Fruit fly (Drosophila melanogaster) whole organism, pupa: Measurements from ENCODE around the gene Lk.

Experiments used
- CG10348 ChIP-seq: fragments of 200-800 bp; sonication (Bioruptor generic); IDR thresholded peaks from 2 replicates; pipeline ENCODE4 v1.3.6; 2022; ENCODE audit warnings: missing biosample characterization, missing genetic modification characterization
- CG12605 ChIP-seq: fragments of 200-800 bp; sonication (Bioruptor generic); IDR thresholded peaks from 2 replicates; pipeline ENCODE4 v1.3.6; 2022; ENCODE audit warnings: missing biosample characterization, missing genetic modification characterization
- CG13204 ChIP-seq: fragments of 200-800 bp; sonication (Bioruptor generic); optimal IDR thresholded peaks from 2 replicates; lab custom pipeline; 2018; ENCODE audit warnings: missing biosample characterization, mild to moderate bottlenecking, missing genetic modification characterization, moderate library complexity
- CG14655 ChIP-seq: fragments of 200-800 bp; sonication (Bioruptor generic); optimal IDR thresholded peaks from 3 replicates; lab custom pipeline; 2017; ENCODE audit warnings: mild to moderate bottlenecking, missing biosample characterization, missing genetic modification reagents, missing genetic modification characterization
- CG15710 ChIP-seq: fragments of 200-800 bp; sonication (Bioruptor generic); optimal IDR thresholded peaks from 2 replicates; lab custom pipeline; 2018; ENCODE audit warnings: missing biosample characterization, mild to moderate bottlenecking, missing genetic modification characterization, moderate library complexity
- CG17806 ChIP-seq: fragments of 200-800 bp; sonication (Bioruptor generic); optimal IDR thresholded peaks from 2 replicates; lab custom pipeline; 2018; ENCODE audit warnings: missing biosample characterization, mild to moderate bottlenecking, missing genetic modification characterization, moderate library complexity
- CG32121 ChIP-seq: fragments of 200-800 bp; sonication (Bioruptor generic); IDR thresholded peaks from 2 replicates; pipeline ENCODE4 v1.3.6; 2022; ENCODE audit warnings: missing biosample characterization, missing genetic modification characterization
- CG34367 ChIP-seq: fragments of 200-800 bp; sonication (Bioruptor generic); optimal IDR thresholded peaks from 2 replicates; lab custom pipeline; 2018; ENCODE audit warnings: missing biosample characterization, mild to moderate bottlenecking, missing genetic modification characterization
- CG4496 ChIP-seq: fragments of 200-800 bp; sonication (Bioruptor generic); IDR thresholded peaks from 3 replicates; pipeline ENCODE4 v1.3.6; 2022; ENCODE audit warnings: missing biosample characterization, missing genetic modification characterization
- CG8159 ChIP-seq: fragments of 200-800 bp; sonication (Bioruptor generic); optimal IDR thresholded peaks from 3 replicates; lab custom pipeline; 2018; ENCODE audit warnings: missing biosample characterization, mild to moderate bottlenecking, missing genetic modification characterization, moderate library complexity
- CG8301 ChIP-seq: fragments of 200-800 bp; sonication (Bioruptor generic); optimal IDR thresholded peaks from 2 replicates; lab custom pipeline; 2018; ENCODE audit warnings: missing biosample characterization, mild to moderate bottlenecking, missing genetic modification characterization
- CG9948 ChIP-seq: fragments of 200-800 bp; sonication (Bioruptor generic); optimal IDR thresholded peaks from 2 replicates; lab custom pipeline; 2018; ENCODE audit warnings: missing biosample characterization, mild to moderate bottlenecking, missing genetic modification characterization, moderate library complexity
- D1 ChIP-seq: fragments of 200-800 bp; sonication (Bioruptor generic); optimal IDR thresholded peaks from 2 replicates; lab custom pipeline; 2018; ENCODE audit warnings: missing biosample characterization, mild to moderate bottlenecking, missing genetic modification characterization, moderate library complexity
- EcR ChIP-seq: fragments of 200-800 bp; sonication (Bioruptor generic); optimal IDR thresholded peaks from 3 replicates; lab custom pipeline; 2019; ENCODE audit warnings: missing biosample characterization, missing genetic modification characterization, mild to moderate bottlenecking, moderate library complexity, missing genetic modification reagents
- Ets98B ChIP-seq: fragments of 200-800 bp; sonication (Bioruptor generic); IDR thresholded peaks from 2 replicates; pipeline ENCODE4 v1.3.6; 2022; ENCODE audit warnings: missing biosample characterization, missing genetic modification characterization
- Pif1B ChIP-seq: fragments of 200-800 bp; sonication (Bioruptor generic); optimal IDR thresholded peaks from 3 replicates; lab custom pipeline; 2016; ENCODE audit warnings: missing biosample characterization, missing genetic modification characterization
- Snoo ChIP-seq: fragments of 200-800 bp; sonication (Bioruptor generic); optimal IDR thresholded peaks from 3 replicates; lab custom pipeline; 2017; ENCODE audit warnings: missing biosample characterization, mild to moderate bottlenecking, missing genetic modification characterization, inconsistent platforms
- fd96Ca ChIP-seq: fragments of 200-800 bp; sonication (Bioruptor generic); IDR thresholded peaks from 3 replicates; pipeline ENCODE4 v1.3.6; 2022; ENCODE audit warnings: missing biosample characterization, missing genetic modification characterization
- gl ChIP-seq: fragments of 200-800 bp; sonication (Bioruptor generic); optimal IDR thresholded peaks from 2 replicates; lab custom pipeline; 2018; ENCODE audit warnings: missing biosample characterization, mild to moderate bottlenecking, missing genetic modification characterization
- rn ChIP-seq: fragments of 200-800 bp; sonication (Bioruptor generic); IDR thresholded peaks from 2 replicates; pipeline ENCODE4 v1.3.6; 2022; ENCODE audit warnings: missing biosample characterization, missing genetic modification characterization

Gene Lk

dm6 chr3L:14562672-14563071 is 2.1 kb upstream of the Lk start:
- TF ChIP-seq D1 (tag; lab: Kevin White, UChicago) = peak; percentile 37
- no peak for TF ChIP-seq CG15710 (tag; lab: Kevin White, UChicago)
- no peak for TF ChIP-seq CG8159 (tag; lab: Kevin White, UChicago)
- TF ChIP-seq rn (GFP tag; lab: Robert Waterston, UW) = no peak
- no peak for TF ChIP-seq Ets98B (GFP tag; lab: Robert Waterston, UW)
- TF ChIP-seq gl = no peak
- peak; percentile 44 for TF ChIP-seq CG12605 (GFP tag; lab: Robert Waterston, UW)
- no peak for TF ChIP-seq CG10348 (GFP tag; lab: Robert Waterston, UW)
- no peak for TF ChIP-seq EcR (GFP tag; lab: Kevin White, UChicago)
- TF ChIP-seq CG8301 (tag; lab: Kevin White, UChicago) = no peak

- no peak for TF ChIP-seq CG12605 (GFP tag; lab: Robert Waterston, UW)
- TF ChIP-seq D1 (tag; lab: Kevin White, UChicago) = peak; percentile 8
- TF ChIP-seq, all 21 proteins: peak for 1
Measured at dm6 chr3L:14559659-14560058, 905 bp downstream of the Lk start, which contains the start of gene CG34039. Gene CG34039, plus strand, starts transcription at chr3L:14560000.

- no peak for TF ChIP-seq fd96Ca (GFP tag; lab: Robert Waterston, UW)
- no peak for TF ChIP-seq gl
- no peak for TF ChIP-seq CG9948 (tag; lab: Kevin White, UChicago)
- no peak for TF ChIP-seq CG8159 (tag; lab: Kevin White, UChicago)
- no peak for TF ChIP-seq CG13204 (GFP tag; lab: Kevin White, UChicago)
- TF ChIP-seq CG17806 (tag; lab: Kevin White, UChicago) = no peak
- TF ChIP-seq D1 (tag; lab: Kevin White, UChicago) = no peak
- no peak for TF ChIP-seq CG4496 (GFP tag; lab: Robert Waterston, UW)
- TF ChIP-seq CG32121 = no peak
- TF ChIP-seq, all 21 proteins: peak for 0
Measured at dm6 chr3L:14558947-14559509, 1.5 kb downstream of the Lk start.

DNA sequence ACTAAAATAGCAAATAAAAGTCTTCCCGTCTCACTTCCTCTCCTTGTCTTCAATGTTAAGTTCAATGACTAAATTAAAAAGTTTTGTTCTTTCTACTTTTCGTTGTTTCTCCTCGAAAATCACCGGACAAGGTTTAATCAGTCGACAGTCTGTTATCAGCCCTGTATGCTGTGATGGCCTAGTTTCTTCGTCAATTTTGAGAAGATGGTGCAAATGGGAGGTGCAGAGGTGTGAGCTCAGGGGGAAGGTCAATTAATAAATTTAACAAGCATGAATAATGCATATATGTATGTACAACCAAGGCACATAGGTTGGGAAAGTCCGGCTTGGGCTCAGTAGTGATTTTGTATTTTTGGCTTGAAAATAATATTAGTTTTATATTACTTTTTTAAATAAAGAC is 2.5 kb downstream of the Lk start:
- TF ChIP-seq EcR (GFP tag; lab: Kevin White, UChicago) (no peak), rn (GFP tag; lab: Robert Waterston, UW) (no peak), CG14655 (GFP tag; lab: Kevin White, UChicago) (no peak), CG4496 (GFP tag; lab: Robert Waterston, UW) (no peak), CG15710 (tag; lab: Kevin White, UChicago) (no peak), Pif1B (GFP tag; lab: Kevin White, UChicago) (no peak), CG8301 (tag; lab: Kevin White, UChicago) (no peak), D1 (tag; lab: Kevin White, UChicago) (no peak), fd96Ca (GFP tag; lab: Robert Waterston, UW) (no peak), CG12605 (GFP tag; lab: Robert Waterston, UW) (no peak), CG9948 (tag; lab: Kevin White, UChicago) (no peak), CG32121 (no peak), CG34367 (tag; lab: Kevin White, UChicago) (no peak), CG10348 (GFP tag; lab: Robert Waterston, UW) (no peak), CG8159 (tag; lab: Kevin White, UChicago) (no peak)
- TF ChIP-seq, all 21 proteins: peak for 0

- TF ChIP-seq CG17806 (tag; lab: Kevin White, UChicago) (peak; percentile 23), D1 (tag; lab: Kevin White, UChicago) (no peak), Ets98B (GFP tag; lab: Robert Waterston, UW) (no peak), Pif1B (GFP tag; lab: Kevin White, UChicago) (no peak), CG14655 (GFP tag; lab: Kevin White, UChicago) (no peak), gl (no peak), CG9948 (tag; lab: Kevin White, UChicago) (no peak), CG8159 (tag; lab: Kevin White, UChicago) (peak; percentile 28), rn (GFP tag; lab: Robert Waterston, UW) (no peak)
Measured at dm6 chr3L:14556774-14557741, 3.5 kb downstream of the Lk start.

DNA sequence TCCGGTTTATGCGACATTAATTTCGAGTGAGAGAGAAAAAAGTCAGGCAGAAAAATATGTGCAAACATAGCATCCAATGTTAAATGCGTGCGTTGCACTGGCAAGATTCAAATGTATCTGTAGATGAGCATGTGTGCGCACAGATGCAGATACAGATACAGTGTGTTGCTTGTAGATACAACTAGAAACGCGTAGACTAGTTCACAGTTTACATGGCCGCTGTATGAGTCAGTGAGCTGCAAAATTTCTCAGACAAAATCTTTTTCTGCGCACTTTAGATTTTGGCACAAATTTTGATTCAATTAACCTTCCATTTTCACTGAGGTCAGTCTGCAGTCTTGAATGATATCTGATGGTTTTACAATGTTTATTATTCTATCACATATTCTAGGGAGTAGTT is 4.4 kb downstream of the Lk start:
- 0 out of 2 replicates have a peak, but pooled peaks have one; percentile 16 for TF ChIP-seq CG12605 (GFP tag; lab: Robert Waterston, UW)
- no peak for TF ChIP-seq Snoo (tag; lab: Kevin White, UChicago)
- TF ChIP-seq Pif1B (GFP tag; lab: Kevin White, UChicago) = no peak
- TF ChIP-seq CG13204 (GFP tag; lab: Kevin White, UChicago) = peak; percentile 9
- no peak for TF ChIP-seq CG17806 (tag; lab: Kevin White, UChicago)
- no peak for TF ChIP-seq CG14655 (GFP tag; lab: Kevin White, UChicago)
- no peak for TF ChIP-seq CG8301 (tag; lab: Kevin White, UChicago)
- TF ChIP-seq D1 (tag; lab: Kevin White, UChicago) = peak; percentile 7
- TF ChIP-seq Ets98B (GFP tag; lab: Robert Waterston, UW) = no peak; the same call in 1 of the 2 replicates
- 0 out of 2 replicates have a peak, but pooled peaks have one; percentile 4 for TF ChIP-seq CG32121
- no peak for TF ChIP-seq CG10348 (GFP tag; lab: Robert Waterston, UW)
- no peak for TF ChIP-seq CG34367 (tag; lab: Kevin White, UChicago)
- no peak for TF ChIP-seq CG9948 (tag; lab: Kevin White, UChicago)
- peak; percentile 79 for TF ChIP-seq EcR (GFP tag; lab: Kevin White, UChicago)
- no peak for TF ChIP-seq gl
- TF ChIP-seq CG8159 (tag; lab: Kevin White, UChicago) = no peak
- no peak for TF ChIP-seq CG4496 (GFP tag; lab: Robert Waterston, UW)
- TF ChIP-seq, all 21 proteins: peak for 5
